Worm (Caenorhabditis elegans): ENCODE data around the gene F40C5.2.
A peak's percentile ranks its signal among the peaks of the same experiment; 100 is the strongest.

F40C5.2 gene

DNA sequence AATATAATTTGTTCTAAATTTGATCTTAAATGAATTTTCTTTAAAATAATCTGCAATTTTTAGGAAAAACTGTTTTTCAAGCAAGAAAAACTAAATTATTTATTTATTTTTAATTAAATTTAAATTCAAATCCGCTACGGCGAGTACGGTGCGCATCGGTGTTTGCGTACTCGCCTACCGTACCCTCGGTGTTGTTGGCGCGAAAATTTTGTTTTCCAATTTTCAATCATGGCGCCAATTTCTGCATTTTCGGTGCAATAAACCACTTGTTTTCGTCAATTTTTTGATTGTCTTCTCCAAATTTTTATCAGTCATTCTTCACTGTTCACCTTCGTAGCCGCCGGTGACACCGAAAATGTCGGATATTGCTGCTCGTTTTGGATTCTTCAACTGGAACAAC lies 8.0 kb downstream of the F40C5.2 start, which contains the start of gene pygl-1 (continued):
- no peak for TF ChIP-seq sea-2 (GFP tag; IDR thresholded peaks at IDR 0.05)
- TF ChIP-seq sptf-2 (GFP tag; optimal IDR thresholded peaks at IDR 0.05): no peak
- TF ChIP-seq snpc-1.3 (tag; optimal IDR thresholded peaks at IDR 0.05; ENCODE audit: insufficient read depth): peak; percentile 92
- no peak for TF ChIP-seq attf-5 (GFP tag; optimal IDR thresholded peaks at IDR 0.05)
- TF ChIP-seq rec-8 (tag; optimal IDR thresholded peaks at IDR 0.05): no peak
- TF ChIP-seq F23B12.7 (tag; optimal IDR thresholded peaks at IDR 0.05; ENCODE audit: insufficient read depth): no peak
- no peak for TF ChIP-seq lin-40 (tag; optimal IDR thresholded peaks at IDR 0.05)
- TF ChIP-seq madf-10 (tag; optimal IDR thresholded peaks at IDR 0.05): no peak
- TF ChIP-seq madf-6 (GFP tag; IDR thresholded peaks at IDR 0.05): peak; percentile 99
- TF ChIP-seq B0019.2 (GFP tag; conservative IDR thresholded peaks at IDR 0.05): peak; percentile 96
- TF ChIP-seq tbp1 (GFP tag; optimal IDR thresholded peaks at IDR 0.05): peak; percentile 59
- peak; percentile 62; the same call in 1 of the 2 replicates for TF ChIP-seq ekl-4 (GFP tag; IDR thresholded peaks at IDR 0.05)
- TF ChIP-seq Y95B8A.8 (GFP tag; IDR thresholded peaks at IDR 0.05): peak; percentile 95
- TF ChIP-seq unc-130 (GFP tag; optimal IDR thresholded peaks at IDR 0.05): peak; percentile 95
- no peak for TF ChIP-seq F39B2.1 (GFP tag; IDR thresholded peaks at IDR 0.05)
- 0 out of 2 replicates have a peak, but pooled peaks have one; percentile 40 for TF ChIP-seq Y67H2A.10 (GFP tag; conservative IDR thresholded peaks at IDR 0.05)
- TF ChIP-seq B0261.1 (tag; optimal IDR thresholded peaks at IDR 0.05): no peak
- TF ChIP-seq dpff-1 (tag; optimal IDR thresholded peaks at IDR 0.05): no peak
- TF ChIP-seq unc-62 (GFP tag; optimal IDR thresholded peaks at IDR 0.05): no peak
- peak; percentile 63 for TF ChIP-seq snpc-1.1 (tag; optimal IDR thresholded peaks at IDR 0.05; ENCODE audit: insufficient read depth)
- TF ChIP-seq nfya-1 (tag; optimal IDR thresholded peaks at IDR 0.05; ENCODE audit: borderline replicate concordance, insufficient read depth): no peak
- no peak for TF ChIP-seq C06A6.2 (GFP tag; conservative IDR thresholded peaks at IDR 0.05)
- peak; percentile 81 for TF ChIP-seq attf-6 (GFP tag; IDR thresholded peaks at IDR 0.05)
- TF ChIP-seq aptf-3 (GFP tag; IDR thresholded peaks at IDR 0.05): no peak
- TF ChIP-seq F37B4.10 (GFP tag; IDR thresholded peaks at IDR 0.05): no peak
- peak; percentile 99 for TF ChIP-seq ceh-91 (GFP tag; IDR thresholded peaks at IDR 0.05)
- TF ChIP-seq zim-3 (tag; optimal IDR thresholded peaks at IDR 0.05): no peak
- no peak for TF ChIP-seq ceh-40 (GFP tag; IDR thresholded peaks at IDR 0.05)
- TF ChIP-seq egrh-3 (GFP tag; IDR thresholded peaks at IDR 0.05): peak; percentile 12; the same call in 1 of the 2 replicates
- no peak for TF ChIP-seq egl-44 (GFP tag; IDR thresholded peaks at IDR 0.05)
- peak; percentile 83 for TF ChIP-seq hsf-1 (GFP tag; IDR thresholded peaks at IDR 0.05)
- TF ChIP-seq dpl-1 (GFP tag; optimal IDR thresholded peaks at IDR 0.05): peak; percentile 94
- TF ChIP-seq nhr-90 (tag; optimal IDR thresholded peaks at IDR 0.05): no peak

DNA sequence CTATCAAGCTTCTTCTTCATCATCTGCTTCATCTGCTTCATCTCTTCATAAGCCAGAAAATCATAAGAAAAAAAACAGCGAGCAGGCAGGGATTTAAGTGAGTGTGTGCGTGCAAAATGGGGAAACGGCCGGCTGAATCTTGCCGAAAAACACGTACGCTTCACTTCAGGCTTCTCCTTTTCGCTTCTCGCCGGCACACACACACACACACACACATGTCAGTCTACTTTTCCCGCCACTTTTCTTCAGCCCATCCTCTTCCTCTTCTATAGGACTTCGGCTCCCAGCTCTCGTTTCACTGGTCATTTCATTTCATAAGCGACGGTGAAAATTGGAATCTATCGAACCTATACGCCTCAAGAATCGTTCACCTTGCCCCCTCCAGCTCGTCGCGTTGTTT lies 8.5 kb downstream of the F40C5.2 start:
- TF ChIP-seq lin-26 (GFP tag; IDR thresholded peaks at IDR 0.05) (0 out of 2 replicates have a peak, but pooled peaks have one; percentile 12), zfh-2 (GFP tag; conservative IDR thresholded peaks at IDR 0.05) (peak; percentile 50; the same call in 1 of the 2 replicates), ZK185.1 (tag; optimal IDR thresholded peaks at IDR 0.05; ENCODE audit: poor library complexity, severe bottlenecking) (no peak)

DNA sequence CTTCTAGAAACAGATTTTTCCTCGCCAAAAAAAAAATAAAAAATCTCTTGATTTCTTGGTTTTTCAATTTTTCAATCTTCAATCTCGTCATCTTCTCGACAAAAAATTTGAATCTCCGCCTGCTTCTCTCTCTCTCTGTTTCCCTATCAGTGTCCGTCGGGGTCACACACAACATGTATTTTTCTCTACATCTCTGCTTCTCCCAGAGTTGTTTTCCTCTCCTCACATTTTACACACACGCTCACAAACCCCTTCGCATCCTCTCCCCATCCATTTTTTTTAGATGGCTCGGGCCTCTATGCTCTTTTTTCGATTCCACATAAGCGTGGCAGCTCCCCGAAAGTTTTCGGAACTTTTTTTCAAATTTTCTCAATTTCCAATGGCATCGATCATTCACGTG lies 9.0 kb downstream of the F40C5.2 start:
- no peak for TF ChIP-seq madf-8 (GFP tag; conservative IDR thresholded peaks at IDR 0.05)
- peak; percentile 24; the same call in 1 of the 2 replicates for TF ChIP-seq rcor-1 (GFP tag; IDR thresholded peaks at IDR 0.05)
- TF ChIP-seq nhr-80 (tag; optimal IDR thresholded peaks at IDR 0.05): peak; percentile 58
- no peak for TF ChIP-seq ets-4 (GFP tag; optimal IDR thresholded peaks at IDR 0.05)
- peak; percentile 70 for TF ChIP-seq attf-5 (GFP tag; optimal IDR thresholded peaks at IDR 0.05)
- no peak for TF ChIP-seq ceh-58 (GFP tag; IDR thresholded peaks at IDR 0.05)
- no peak for TF ChIP-seq hlh-12 (tag; optimal IDR thresholded peaks at IDR 0.05)
- TF ChIP-seq atf-7 (tag; optimal IDR thresholded peaks at IDR 0.05): peak; percentile 12
- no peak for TF ChIP-seq aptf-2 (GFP tag; conservative IDR thresholded peaks at IDR 0.05)
- no peak for TF ChIP-seq F37B4.10 (GFP tag; IDR thresholded peaks at IDR 0.05)
- TF ChIP-seq cebp-1 (GFP tag; IDR thresholded peaks at IDR 0.05): no peak
- peak; percentile 45 for TF ChIP-seq cebp-1 (tag; optimal IDR thresholded peaks at IDR 0.05)
- TF ChIP-seq lin-35 (GFP tag; optimal IDR thresholded peaks at IDR 0.05): no peak
- TF ChIP-seq snpc-1.3 (tag; optimal IDR thresholded peaks at IDR 0.05; ENCODE audit: insufficient read depth): no peak
- TF ChIP-seq ccch-3 (GFP tag; optimal IDR thresholded peaks at IDR 0.05): no peak

All from whole organism, young adult.